Fruit fly (Drosophila melanogaster) whole organism, wandering third instar larva: ENCODE measurements around the gene SelT.

Source experiments
- Abd-B ChIP-seq: fragments of >200 bp; optimal IDR thresholded peaks from 2 replicates; lab custom pipeline; 2017; ENCODE audit warnings: missing biosample characterization, missing genetic modification characterization
- CG9705 ChIP-seq: fragments of 200-800 bp; sonication (Bioruptor generic); optimal IDR thresholded peaks from 2 replicates; lab custom pipeline; 2018; ENCODE audit warnings: missing biosample characterization, mild to moderate bottlenecking, missing genetic modification characterization
- CrebA ChIP-seq: fragments of 200-800 bp; sonication (Bioruptor generic); optimal IDR thresholded peaks from 2 replicates; lab custom pipeline; 2016; ENCODE audit warnings: missing biosample characterization, mild to moderate bottlenecking, missing genetic modification characterization, borderline replicate concordance
- Dfd ChIP-seq: fragments of >200 bp; optimal IDR thresholded peaks from 2 replicates; lab custom pipeline; 2017; ENCODE audit warnings: missing biosample characterization, missing genetic modification characterization
- Dif ChIP-seq: fragments of 200-275, 200-300 bp; sonication (Bioruptor generic); optimal IDR thresholded peaks from 2 replicates; lab custom pipeline; 2018; ENCODE audit warnings: missing biosample characterization, missing genetic modification characterization; ENCODE audit not compliant: partially characterized antibody
- GATAd ChIP-seq: sonication (Bioruptor generic); optimal IDR thresholded peaks from 2 replicates; lab custom pipeline; 2016; ENCODE audit warnings: missing biosample characterization, missing genetic modification characterization
- HLH106 ChIP-seq: fragments of 200-800 bp; optimal IDR thresholded peaks from 3 replicates; lab custom pipeline; 2019; ENCODE audit warnings: missing biosample characterization, mild to moderate bottlenecking, missing genetic modification characterization, moderate library complexity
- Hnf4 ChIP-seq: fragments of 200-800 bp; sonication (Bioruptor generic); optimal IDR thresholded peaks from 2 replicates; lab custom pipeline; 2016; ENCODE audit warnings: missing biosample characterization, mild to moderate bottlenecking, missing genetic modification characterization
- Hr78 ChIP-seq: fragments of >200 bp; optimal IDR thresholded peaks from 2 replicates; lab custom pipeline; 2017; ENCODE audit warnings: missing biosample characterization, missing genetic modification characterization
- Hr83 ChIP-seq: fragments of 200-300 bp; sonication (Bioruptor generic); optimal IDR thresholded peaks from 2 replicates; lab custom pipeline; 2016; ENCODE audit warnings: missing biosample characterization, mild to moderate bottlenecking, missing genetic modification characterization, moderate library complexity; ENCODE audit not compliant: poor library complexity, severe bottlenecking
- Mio ChIP-seq: sonication (Bioruptor generic); optimal IDR thresholded peaks from 2 replicates; lab custom pipeline; 2016; ENCODE audit warnings: missing biosample characterization, missing genetic modification characterization
- Myc ChIP-seq: fragments of >200 bp; optimal IDR thresholded peaks from 2 replicates; lab custom pipeline; 2017
- N ChIP-seq: fragments of >200 bp; optimal IDR thresholded peaks from 2 replicates; lab custom pipeline; 2018; ENCODE audit warnings: missing biosample characterization, missing external identifiers, missing genetic modification characterization
- OdsH ChIP-seq: fragments of 200-800 bp; sonication (Bioruptor generic); optimal IDR thresholded peaks from 2 replicates; lab custom pipeline; 2016; ENCODE audit warnings: missing biosample characterization, mild to moderate bottlenecking, missing genetic modification characterization
- Rel ChIP-seq, 2 experiments: fragments of 200-800 bp; sonication (Bioruptor generic) in 1 of 2; optimal IDR thresholded peaks; 2 replicates in 1 of 2; 3 replicates in 1 of 2; lab custom pipeline; 2016 to 2019; ENCODE audit warnings: mild to moderate bottlenecking in 2 of 2, missing biosample characterization in 2 of 2, missing genetic modification characterization in 2 of 2, moderate library complexity in 1 of 2
- Sp1 ChIP-seq: fragments of 200-800 bp; sonication (Bioruptor generic); optimal IDR thresholded peaks from 3 replicates; lab custom pipeline; 2019; ENCODE audit warnings: missing biosample characterization, mild to moderate bottlenecking, missing genetic modification characterization, moderate library complexity
- Vsx2 ChIP-seq: fragments of 200-300, 225-300 bp; sonication (Bioruptor generic); optimal IDR thresholded peaks from 2 replicates; lab custom pipeline; 2018; ENCODE audit warnings: missing biosample characterization, missing genetic modification characterization; ENCODE audit not compliant: partially characterized antibody
- br ChIP-seq: fragments of 200-800 bp; sonication (Bioruptor generic); optimal IDR thresholded peaks from 2 replicates; lab custom pipeline; 2016; ENCODE audit warnings: missing biosample characterization, missing genetic modification characterization
- brk ChIP-seq: fragments of 200-800 bp; sonication (Bioruptor generic); optimal IDR thresholded peaks from 2 replicates; lab custom pipeline; 2016; ENCODE audit warnings: missing biosample characterization, mild to moderate bottlenecking, missing genetic modification characterization
- dl ChIP-seq, 2 experiments: fragments of 175-275, 200-275 bp in 1 of 2; fragments of 200-275 bp in 1 of 2; sonication (Bioruptor generic); optimal IDR thresholded peaks; lab custom pipeline; 2018; ENCODE audit warnings: mild to moderate bottlenecking in 2 of 2, missing biosample characterization in 2 of 2, missing genetic modification characterization in 2 of 2, moderate library complexity in 2 of 2; ENCODE audit not compliant: partially characterized antibody in 2 of 2, insufficient read depth in 1 of 2
- dmrt93B ChIP-seq: fragments of 200-800 bp; sonication (Bioruptor generic); optimal IDR thresholded peaks from 2 replicates; lab custom pipeline; 2018; ENCODE audit warnings: missing biosample characterization, mild to moderate bottlenecking, missing genetic modification characterization
- dsf ChIP-seq: sonication (Bioruptor generic); optimal IDR thresholded peaks from 2 replicates; lab custom pipeline; 2016; ENCODE audit warnings: missing biosample characterization, missing genetic modification characterization, borderline replicate concordance
- foxo ChIP-seq, 2 experiments: fragments of 200-800 bp; sonication (Bioruptor generic); optimal IDR thresholded peaks; 2 replicates in 1 of 2; 3 replicates in 1 of 2; lab custom pipeline; 2016 to 2017; ENCODE audit warnings: missing biosample characterization in 2 of 2, missing genetic modification characterization in 2 of 2
- fru ChIP-seq: fragments of 200-800 bp; sonication (Bioruptor generic); optimal IDR thresholded peaks from 3 replicates; lab custom pipeline; 2016; ENCODE audit warnings: missing biosample characterization, mild to moderate bottlenecking, missing genetic modification characterization
- h ChIP-seq: fragments of 200-800 bp; sonication (Bioruptor generic); optimal IDR thresholded peaks from 3 replicates; lab custom pipeline; 2016; ENCODE audit warnings: missing biosample characterization, mild to moderate bottlenecking, missing genetic modification characterization
- jim ChIP-seq: fragments of 175-275, 200-325 bp; sonication (Bioruptor generic); optimal IDR thresholded peaks from 2 replicates; lab custom pipeline; 2016; ENCODE audit warnings: missing biosample characterization, mild to moderate bottlenecking, missing genetic modification characterization
- lola ChIP-seq: fragments of >200 bp; optimal IDR thresholded peaks from 2 replicates; lab custom pipeline; 2017; ENCODE audit warnings: missing biosample characterization, missing genetic modification characterization
- pan ChIP-seq: fragments of >200 bp; optimal IDR thresholded peaks from 2 replicates; lab custom pipeline; 2017
- psq ChIP-seq: fragments of 200-800 bp; sonication (Bioruptor generic); optimal IDR thresholded peaks from 3 replicates; lab custom pipeline; 2017; ENCODE audit warnings: missing biosample characterization, mild to moderate bottlenecking, missing genetic modification characterization, moderate library complexity
- rgr ChIP-seq: fragments of 200-800 bp; sonication (Bioruptor generic); optimal IDR thresholded peaks from 3 replicates; lab custom pipeline; 2016; ENCODE audit warnings: missing biosample characterization, mild to moderate bottlenecking, missing genetic modification characterization
- sage ChIP-seq: fragments of 200-800 bp; sonication (Bioruptor generic); optimal IDR thresholded peaks from 2 replicates; lab custom pipeline; 2016; ENCODE audit warnings: missing biosample characterization, mild to moderate bottlenecking, missing genetic modification characterization
- sv ChIP-seq: fragments of 200-800 bp; sonication (Bioruptor generic); optimal IDR thresholded peaks from 3 replicates; lab custom pipeline; 2016; ENCODE audit warnings: missing biosample characterization, missing genetic modification characterization
- tai ChIP-seq: sonication (Bioruptor generic); optimal IDR thresholded peaks from 2 replicates; lab custom pipeline; 2016; ENCODE audit warnings: missing biosample characterization, missing genetic modification characterization
- usp ChIP-seq: fragments of >200 bp; optimal IDR thresholded peaks from 2 replicates; lab custom pipeline; 2017; ENCODE audit warnings: missing biosample characterization, missing genetic modification characterization
- woc ChIP-seq: sonication (Bioruptor generic); optimal IDR thresholded peaks from 2 replicates; lab custom pipeline; 2016; ENCODE audit warnings: missing biosample characterization, mild to moderate bottlenecking, missing genetic modification characterization

Gene SelT

dm6 chr2L:5000919-5001581, 9.7 kb upstream of the SelT start:
- TF ChIP-seq sv (GFP tag; lab: Kevin White, UChicago) (peak; percentile 7), Myc (lab: Kevin White, UChicago) (peak; percentile 76), Hr78 (GFP tag; lab: Kevin White, UChicago) (peak; percentile 61), Rel (GFP tag; optimal IDR thresholded peaks at IDR 0.05; lab: Kevin White, UChicago) (no peak), Rel (tag; optimal IDR thresholded peaks at IDR 0.05; lab: Kevin White, UChicago) (peak; percentile 13), usp (GFP tag; lab: Kevin White, UChicago) (no peak), jim (no peak), Vsx2 (GFP tag; lab: Kevin White, UChicago) (peak; percentile 23), lola (GFP tag; lab: Kevin White, UChicago) (peak; percentile 93), Dif (peak; percentile 77), Mio (GFP tag; lab: Kevin White, UChicago) (no peak), N (GFP tag; lab: Kevin White, UChicago) (peak; percentile 97), Hnf4 (GFP tag; lab: Kevin White, UChicago) (no peak)
- TF ChIP-seq, all 38 proteins: peak for 8

- no peak for TF ChIP-seq br (GFP tag; lab: Kevin White, UChicago)
- TF ChIP-seq Mio (GFP tag; lab: Kevin White, UChicago), result no peak
- TF ChIP-seq Hnf4 (GFP tag; lab: Kevin White, UChicago), result no peak
- TF ChIP-seq fru (GFP tag; lab: Kevin White, UChicago), result no peak
- no peak for TF ChIP-seq Abd-B (GFP tag; lab: Kevin White, UChicago)
- TF ChIP-seq foxo (GFP tag; optimal IDR thresholded peaks at IDR 0.05; lab: Kevin White, UChicago), result peak in 1 of 2 experiments; percentile 34
- TF ChIP-seq brk (GFP tag; lab: Kevin White, UChicago), result peak; percentile 40
- TF ChIP-seq Myc (lab: Kevin White, UChicago), result no peak
- no peak for TF ChIP-seq Dfd (GFP tag; lab: Kevin White, UChicago)
- TF ChIP-seq N (GFP tag; lab: Kevin White, UChicago), result no peak
- TF ChIP-seq dl (GFP tag; optimal IDR thresholded peaks at IDR 0.05; lab: Kevin White, UChicago; ENCODE audit: insufficient read depth in 1 of 2, partially characterized antibody in 2 of 2), result no peak
- TF ChIP-seq CG9705 (GFP tag; lab: Kevin White, UChicago), result no peak
- TF ChIP-seq Rel (GFP tag; optimal IDR thresholded peaks at IDR 0.05; lab: Kevin White, UChicago), result no peak
- no peak for TF ChIP-seq Rel (tag; optimal IDR thresholded peaks at IDR 0.05; lab: Kevin White, UChicago)
- no peak for TF ChIP-seq Sp1 (GFP tag; lab: Kevin White, UChicago)
- no peak for TF ChIP-seq HLH106
Measured at dm6 chr2L:5001582-5001929, 9.2 kb upstream of the SelT start.

- TF ChIP-seq dsf (no peak), sage (GFP tag; lab: Kevin White, UChicago) (no peak), foxo (GFP tag; optimal IDR thresholded peaks at IDR 0.05; lab: Kevin White, UChicago) (no peak), Hr78 (GFP tag; lab: Kevin White, UChicago) (no peak), woc (GFP tag; lab: Kevin White, UChicago) (no peak), Sp1 (GFP tag; lab: Kevin White, UChicago) (no peak), HLH106 (no peak), rgr (no peak), usp (GFP tag; lab: Kevin White, UChicago) (no peak), dmrt93B (GFP tag; lab: Kevin White, UChicago) (no peak), Mio (GFP tag; lab: Kevin White, UChicago) (no peak), Dif (no peak), fru (GFP tag; lab: Kevin White, UChicago) (no peak), CG9705 (GFP tag; lab: Kevin White, UChicago) (no peak), Myc (lab: Kevin White, UChicago) (no peak)
Measured at dm6 chr2L:5002031-5002430, 8.7 kb upstream of the SelT start.

- TF ChIP-seq lola (GFP tag; lab: Kevin White, UChicago) (no peak), jim (no peak), fru (GFP tag; lab: Kevin White, UChicago) (peak; percentile 72), CrebA (GFP tag; lab: Kevin White, UChicago) (no peak), Hr83 (no peak), dsf (no peak), tai (GFP tag; lab: Kevin White, UChicago) (peak; percentile 13), Myc (lab: Kevin White, UChicago) (no peak), Sp1 (GFP tag; lab: Kevin White, UChicago) (peak; percentile 46), foxo (GFP tag; optimal IDR thresholded peaks at IDR 0.05; lab: Kevin White, UChicago) (peak in 1 of 2 experiments; percentile 75), GATAd (no peak), Vsx2 (GFP tag; lab: Kevin White, UChicago) (no peak), psq (GFP tag; lab: Kevin White, UChicago) (peak; percentile 39), sv (GFP tag; lab: Kevin White, UChicago) (no peak), dmrt93B (GFP tag; lab: Kevin White, UChicago) (no peak), CG9705 (GFP tag; lab: Kevin White, UChicago) (no peak), h (GFP tag; lab: Kevin White, UChicago) (peak; percentile 78), Rel (GFP tag; optimal IDR thresholded peaks at IDR 0.05; lab: Kevin White, UChicago) (no peak), Rel (tag; optimal IDR thresholded peaks at IDR 0.05; lab: Kevin White, UChicago) (no peak), Mio (GFP tag; lab: Kevin White, UChicago) (no peak), br (GFP tag; lab: Kevin White, UChicago) (peak; percentile 62), dl (GFP tag; optimal IDR thresholded peaks at IDR 0.05; lab: Kevin White, UChicago; ENCODE audit: insufficient read depth in 1 of 2, partially characterized antibody in 2 of 2) (no peak), OdsH (GFP tag; lab: Kevin White, UChicago) (peak; percentile 81), brk (GFP tag; lab: Kevin White, UChicago) (no peak), Hr78 (GFP tag; lab: Kevin White, UChicago) (no peak), usp (GFP tag; lab: Kevin White, UChicago) (no peak), N (GFP tag; lab: Kevin White, UChicago) (no peak), woc (GFP tag; lab: Kevin White, UChicago) (peak; percentile 19), pan (lab: Kevin White, UChicago) (no peak), sage (GFP tag; lab: Kevin White, UChicago) (no peak)
Measured at dm6 chr2L:5002711-5003402, 7.9 kb upstream of the SelT start.
